Fruit fly (Drosophila melanogaster) whole organism, wandering third instar larva: ENCODE data around the gene CG16710.

Experiments used
- Abd-B ChIP-seq: fragments of >200 bp; optimal IDR thresholded peaks from 2 replicates; lab custom pipeline; 2017; ENCODE audit warnings: missing biosample characterization, missing genetic modification characterization
- CG32264 ChIP-seq: fragments of 200-800 bp; sonication (Bioruptor generic); optimal IDR thresholded peaks from 2 replicates; lab custom pipeline; 2016; ENCODE audit warnings: missing biosample characterization, missing genetic modification characterization
- CG9705 ChIP-seq: fragments of 200-800 bp; sonication (Bioruptor generic); optimal IDR thresholded peaks from 2 replicates; lab custom pipeline; 2018; ENCODE audit warnings: missing biosample characterization, mild to moderate bottlenecking, missing genetic modification characterization
- CrebA ChIP-seq: fragments of 200-800 bp; sonication (Bioruptor generic); optimal IDR thresholded peaks from 2 replicates; lab custom pipeline; 2016; ENCODE audit warnings: missing biosample characterization, mild to moderate bottlenecking, missing genetic modification characterization, borderline replicate concordance
- Dfd ChIP-seq: fragments of >200 bp; optimal IDR thresholded peaks from 2 replicates; lab custom pipeline; 2017; ENCODE audit warnings: missing biosample characterization, missing genetic modification characterization
- Dif ChIP-seq: fragments of 200-275, 200-300 bp; sonication (Bioruptor generic); optimal IDR thresholded peaks from 2 replicates; lab custom pipeline; 2018; ENCODE audit warnings: missing biosample characterization, missing genetic modification characterization; ENCODE audit not compliant: partially characterized antibody
- GATAd ChIP-seq: sonication (Bioruptor generic); optimal IDR thresholded peaks from 2 replicates; lab custom pipeline; 2016; ENCODE audit warnings: missing biosample characterization, missing genetic modification characterization
- HLH106 ChIP-seq: fragments of 200-800 bp; optimal IDR thresholded peaks from 3 replicates; lab custom pipeline; 2019; ENCODE audit warnings: missing biosample characterization, mild to moderate bottlenecking, missing genetic modification characterization, moderate library complexity
- Hnf4 ChIP-seq: fragments of 200-800 bp; sonication (Bioruptor generic); optimal IDR thresholded peaks from 2 replicates; lab custom pipeline; 2016; ENCODE audit warnings: missing biosample characterization, mild to moderate bottlenecking, missing genetic modification characterization
- Hr78 ChIP-seq: fragments of >200 bp; optimal IDR thresholded peaks from 2 replicates; lab custom pipeline; 2017; ENCODE audit warnings: missing biosample characterization, missing genetic modification characterization
- Hr83 ChIP-seq: fragments of 200-300 bp; sonication (Bioruptor generic); optimal IDR thresholded peaks from 2 replicates; lab custom pipeline; 2016; ENCODE audit warnings: missing biosample characterization, mild to moderate bottlenecking, missing genetic modification characterization, moderate library complexity; ENCODE audit not compliant: poor library complexity, severe bottlenecking
- Jra ChIP-seq: sonication (Bioruptor generic); optimal IDR thresholded peaks from 2 replicates; lab custom pipeline; 2016; ENCODE audit warnings: missing biosample characterization, missing genetic modification characterization
- Mio ChIP-seq: sonication (Bioruptor generic); optimal IDR thresholded peaks from 2 replicates; lab custom pipeline; 2016; ENCODE audit warnings: missing biosample characterization, missing genetic modification characterization
- Myc ChIP-seq: fragments of >200 bp; optimal IDR thresholded peaks from 2 replicates; lab custom pipeline; 2017
- N ChIP-seq: fragments of >200 bp; optimal IDR thresholded peaks from 2 replicates; lab custom pipeline; 2018; ENCODE audit warnings: missing biosample characterization, missing external identifiers, missing genetic modification characterization
- OdsH ChIP-seq: fragments of 200-800 bp; sonication (Bioruptor generic); optimal IDR thresholded peaks from 2 replicates; lab custom pipeline; 2016; ENCODE audit warnings: missing biosample characterization, mild to moderate bottlenecking, missing genetic modification characterization
- Rel ChIP-seq, 2 experiments: fragments of 200-800 bp; sonication (Bioruptor generic) in 1 of 2; optimal IDR thresholded peaks; 2 replicates in 1 of 2; 3 replicates in 1 of 2; lab custom pipeline; 2016 to 2019; ENCODE audit warnings: mild to moderate bottlenecking in 2 of 2, missing biosample characterization in 2 of 2, missing genetic modification characterization in 2 of 2, moderate library complexity in 1 of 2
- Sp1 ChIP-seq: fragments of 200-800 bp; sonication (Bioruptor generic); optimal IDR thresholded peaks from 3 replicates; lab custom pipeline; 2019; ENCODE audit warnings: missing biosample characterization, mild to moderate bottlenecking, missing genetic modification characterization, moderate library complexity
- Vsx2 ChIP-seq: fragments of 200-300, 225-300 bp; sonication (Bioruptor generic); optimal IDR thresholded peaks from 2 replicates; lab custom pipeline; 2018; ENCODE audit warnings: missing biosample characterization, missing genetic modification characterization; ENCODE audit not compliant: partially characterized antibody
- br ChIP-seq: fragments of 200-800 bp; sonication (Bioruptor generic); optimal IDR thresholded peaks from 2 replicates; lab custom pipeline; 2016; ENCODE audit warnings: missing biosample characterization, missing genetic modification characterization
- brk ChIP-seq: fragments of 200-800 bp; sonication (Bioruptor generic); optimal IDR thresholded peaks from 2 replicates; lab custom pipeline; 2016; ENCODE audit warnings: missing biosample characterization, mild to moderate bottlenecking, missing genetic modification characterization
- dl ChIP-seq, 2 experiments: fragments of 175-275, 200-275 bp in 1 of 2; fragments of 200-275 bp in 1 of 2; sonication (Bioruptor generic); optimal IDR thresholded peaks; lab custom pipeline; 2018; ENCODE audit warnings: mild to moderate bottlenecking in 2 of 2, missing biosample characterization in 2 of 2, missing genetic modification characterization in 2 of 2, moderate library complexity in 2 of 2; ENCODE audit not compliant: partially characterized antibody in 2 of 2, insufficient read depth in 1 of 2
- dmrt93B ChIP-seq: fragments of 200-800 bp; sonication (Bioruptor generic); optimal IDR thresholded peaks from 2 replicates; lab custom pipeline; 2018; ENCODE audit warnings: missing biosample characterization, mild to moderate bottlenecking, missing genetic modification characterization
- dsf ChIP-seq: sonication (Bioruptor generic); optimal IDR thresholded peaks from 2 replicates; lab custom pipeline; 2016; ENCODE audit warnings: missing biosample characterization, missing genetic modification characterization, borderline replicate concordance
- ey ChIP-seq: fragments of 200-800 bp; sonication (Bioruptor generic); optimal IDR thresholded peaks from 2 replicates; lab custom pipeline; 2016; ENCODE audit warnings: missing biosample characterization, missing genetic modification characterization
- foxo ChIP-seq, 2 experiments: fragments of 200-800 bp; sonication (Bioruptor generic); optimal IDR thresholded peaks; 2 replicates in 1 of 2; 3 replicates in 1 of 2; lab custom pipeline; 2016 to 2017; ENCODE audit warnings: missing biosample characterization in 2 of 2, missing genetic modification characterization in 2 of 2
- fru ChIP-seq: fragments of 200-800 bp; sonication (Bioruptor generic); optimal IDR thresholded peaks from 3 replicates; lab custom pipeline; 2016; ENCODE audit warnings: missing biosample characterization, mild to moderate bottlenecking, missing genetic modification characterization
- h ChIP-seq: fragments of 200-800 bp; sonication (Bioruptor generic); optimal IDR thresholded peaks from 3 replicates; lab custom pipeline; 2016; ENCODE audit warnings: missing biosample characterization, mild to moderate bottlenecking, missing genetic modification characterization
- jim ChIP-seq: fragments of 175-275, 200-325 bp; sonication (Bioruptor generic); optimal IDR thresholded peaks from 2 replicates; lab custom pipeline; 2016; ENCODE audit warnings: missing biosample characterization, mild to moderate bottlenecking, missing genetic modification characterization
- lola ChIP-seq: fragments of >200 bp; optimal IDR thresholded peaks from 2 replicates; lab custom pipeline; 2017; ENCODE audit warnings: missing biosample characterization, missing genetic modification characterization
- pan ChIP-seq: fragments of >200 bp; optimal IDR thresholded peaks from 2 replicates; lab custom pipeline; 2017
- psq ChIP-seq: fragments of 200-800 bp; sonication (Bioruptor generic); optimal IDR thresholded peaks from 3 replicates; lab custom pipeline; 2017; ENCODE audit warnings: missing biosample characterization, mild to moderate bottlenecking, missing genetic modification characterization, moderate library complexity
- rgr ChIP-seq: fragments of 200-800 bp; sonication (Bioruptor generic); optimal IDR thresholded peaks from 3 replicates; lab custom pipeline; 2016; ENCODE audit warnings: missing biosample characterization, mild to moderate bottlenecking, missing genetic modification characterization
- sage ChIP-seq: fragments of 200-800 bp; sonication (Bioruptor generic); optimal IDR thresholded peaks from 2 replicates; lab custom pipeline; 2016; ENCODE audit warnings: missing biosample characterization, mild to moderate bottlenecking, missing genetic modification characterization
- sv ChIP-seq: fragments of 200-800 bp; sonication (Bioruptor generic); optimal IDR thresholded peaks from 3 replicates; lab custom pipeline; 2016; ENCODE audit warnings: missing biosample characterization, missing genetic modification characterization
- tai ChIP-seq: sonication (Bioruptor generic); optimal IDR thresholded peaks from 2 replicates; lab custom pipeline; 2016; ENCODE audit warnings: missing biosample characterization, missing genetic modification characterization
- usp ChIP-seq: fragments of >200 bp; optimal IDR thresholded peaks from 2 replicates; lab custom pipeline; 2017; ENCODE audit warnings: missing biosample characterization, missing genetic modification characterization
- woc ChIP-seq: sonication (Bioruptor generic); optimal IDR thresholded peaks from 2 replicates; lab custom pipeline; 2016; ENCODE audit warnings: missing biosample characterization, mild to moderate bottlenecking, missing genetic modification characterization

CG16710 gene

DNA sequence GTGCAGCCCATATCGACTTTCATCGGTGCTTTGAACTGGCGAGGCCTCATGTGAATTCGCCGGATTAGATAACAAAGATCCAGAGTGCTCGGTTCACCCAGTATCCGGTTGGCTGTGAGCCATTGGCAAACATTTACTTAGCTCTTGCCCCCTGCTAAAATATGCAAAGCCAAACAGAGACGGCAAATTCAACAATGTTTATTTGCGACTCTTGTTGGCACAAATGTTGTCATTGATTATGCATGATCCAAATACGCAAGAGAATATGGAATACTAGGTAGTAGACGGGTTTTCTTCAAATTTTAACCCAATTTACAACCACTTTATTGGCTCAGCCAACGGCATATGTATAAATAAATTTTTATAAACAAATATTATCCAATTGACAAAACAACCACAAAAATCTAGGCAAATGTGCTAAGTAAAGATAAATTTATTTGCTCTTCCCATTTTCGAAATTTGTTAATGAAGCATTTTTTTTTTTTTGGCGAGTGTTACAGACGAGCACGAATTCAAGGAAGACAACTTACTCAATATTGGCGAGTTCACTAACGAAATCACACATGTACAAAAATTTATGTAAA, 29.7 kb upstream of the CG16710 start (continued):
- peak; percentile 60 for TF ChIP-seq Sp1 (GFP tag; lab: Kevin White, UChicago)
- no peak for TF ChIP-seq N (GFP tag; lab: Kevin White, UChicago)
- TF ChIP-seq Vsx2 (GFP tag; lab: Kevin White, UChicago): no peak
- TF ChIP-seq, all 38 proteins: peak for 21

DNA sequence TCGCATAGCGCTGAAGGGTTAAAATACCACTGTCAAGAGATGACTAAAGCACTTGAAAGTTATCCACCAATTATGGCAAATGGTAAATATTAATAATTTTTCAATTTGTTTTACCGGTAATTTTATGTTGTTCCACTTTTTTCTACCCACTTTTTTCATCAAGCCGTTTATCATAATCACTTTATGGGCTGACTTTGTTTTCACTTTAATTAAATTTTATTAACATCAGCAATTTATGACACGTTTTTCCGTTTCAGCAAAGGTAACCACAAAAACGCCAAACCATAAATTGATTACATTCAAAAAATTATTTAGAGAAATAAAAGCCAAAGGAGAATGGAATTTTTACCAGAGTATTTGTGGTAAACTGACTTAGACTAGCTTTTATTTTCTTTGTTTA, 26.8 kb upstream of the CG16710 start:
- TF ChIP-seq Mio (GFP tag; lab: Kevin White, UChicago): no peak
- TF ChIP-seq Hr83 (GFP tag; lab: Kevin White, UChicago): no peak
- TF ChIP-seq woc (GFP tag; lab: Kevin White, UChicago): no peak
- no peak for TF ChIP-seq sage (GFP tag; lab: Kevin White, UChicago)
- no peak for TF ChIP-seq dl (GFP tag; optimal IDR thresholded peaks at IDR 0.05; lab: Kevin White, UChicago; ENCODE audit: insufficient read depth in 1 of 2, partially characterized antibody in 2 of 2)
- no peak for TF ChIP-seq pan
- no peak for TF ChIP-seq HLH106
- TF ChIP-seq CG9705 (GFP tag; lab: Kevin White, UChicago): no peak
- TF ChIP-seq br (GFP tag; lab: Kevin White, UChicago): no peak
- TF ChIP-seq Myc: no peak
- TF ChIP-seq tai (GFP tag; lab: Kevin White, UChicago): no peak
- no peak for TF ChIP-seq ey (GFP tag; lab: Kevin White, UChicago)
- no peak for TF ChIP-seq dsf
- no peak for TF ChIP-seq rgr (GFP tag; lab: Kevin White, UChicago)
- TF ChIP-seq lola (GFP tag; lab: Kevin White, UChicago): no peak

DNA sequence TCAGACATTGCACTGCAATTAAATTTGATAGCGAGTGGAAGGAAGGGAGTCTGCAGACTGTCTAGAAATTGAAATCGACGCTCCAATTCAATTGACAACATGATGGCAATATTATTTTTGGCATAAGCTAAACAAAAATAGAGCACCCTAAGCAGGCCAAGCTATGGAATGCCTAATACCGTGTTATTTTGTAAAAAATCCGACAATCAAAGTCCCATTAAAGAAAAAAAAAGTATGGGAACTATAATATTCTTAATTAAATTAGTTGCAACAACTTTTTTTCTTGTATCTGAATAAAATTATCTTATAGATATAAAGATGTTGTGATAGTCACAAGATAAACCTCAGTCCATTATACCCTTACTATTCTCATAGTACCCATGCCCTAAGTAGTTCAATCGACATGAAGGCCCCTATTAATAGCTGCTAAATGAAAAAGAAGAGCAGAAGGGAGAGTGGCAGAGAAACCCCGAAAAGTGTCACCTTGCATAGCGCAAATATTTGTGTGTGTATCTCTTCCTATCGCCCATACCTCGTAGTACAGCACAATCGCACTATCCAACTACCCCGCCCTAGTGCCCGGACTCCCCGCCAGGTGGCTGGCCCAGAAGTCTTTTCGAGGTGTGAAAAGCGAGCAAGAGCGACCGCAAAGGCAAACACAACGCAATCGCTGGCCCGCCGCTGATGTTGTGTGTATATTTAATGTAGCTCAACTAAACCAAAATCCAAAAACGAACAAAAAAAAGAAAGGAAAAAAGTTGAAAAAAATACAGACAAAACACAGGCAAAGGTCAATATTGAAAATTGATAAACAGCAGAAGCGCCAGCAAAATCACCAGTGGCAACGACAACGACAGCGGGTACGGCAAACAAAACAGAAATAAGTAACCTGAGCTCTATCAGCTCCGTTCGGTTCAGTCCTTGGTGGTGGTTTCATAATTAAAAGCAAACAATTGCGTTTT, 24.7 kb upstream of the CG16710 start:
- TF ChIP-seq brk (GFP tag; lab: Kevin White, UChicago) (no peak), Hr78 (GFP tag; lab: Kevin White, UChicago) (no peak), fru (GFP tag; lab: Kevin White, UChicago) (peak; percentile 31), Myc (no peak), dmrt93B (GFP tag; lab: Kevin White, UChicago) (peak; percentile 14), Abd-B (no peak), br (GFP tag; lab: Kevin White, UChicago) (peak; percentile 22), CrebA (GFP tag; lab: Kevin White, UChicago) (peak; percentile 8), woc (GFP tag; lab: Kevin White, UChicago) (no peak), Vsx2 (GFP tag; lab: Kevin White, UChicago) (no peak), Rel (GFP tag; optimal IDR thresholded peaks at IDR 0.05; lab: Kevin White, UChicago) (peak; percentile 27), Rel (tag; optimal IDR thresholded peaks at IDR 0.05; lab: Kevin White, UChicago) (peak; percentile 69), N (GFP tag; lab: Kevin White, UChicago) (no peak), ey (GFP tag; lab: Kevin White, UChicago) (peak; percentile 26), rgr (GFP tag; lab: Kevin White, UChicago) (peak; percentile 75), HLH106 (no peak), Dif (GFP tag; lab: Kevin White, UChicago) (no peak), Dfd (GFP tag; lab: Kevin White, UChicago) (no peak), Jra (GFP tag; lab: Kevin White, UChicago) (no peak), CG32264 (GFP tag; lab: Kevin White, UChicago) (no peak), tai (GFP tag; lab: Kevin White, UChicago) (no peak), jim (no peak), psq (peak; percentile 13), usp (GFP tag; lab: Kevin White, UChicago) (no peak), lola (GFP tag; lab: Kevin White, UChicago) (no peak), sv (GFP tag; lab: Kevin White, UChicago) (no peak), Sp1 (GFP tag; lab: Kevin White, UChicago) (peak; percentile 56), sage (GFP tag; lab: Kevin White, UChicago) (no peak), h (peak; percentile 45), Hr83 (GFP tag; lab: Kevin White, UChicago) (no peak), OdsH (GFP tag; lab: Kevin White, UChicago) (peak; percentile 50), GATAd (no peak), foxo (GFP tag; optimal IDR thresholded peaks at IDR 0.05; lab: Kevin White, UChicago) (peak in 1 of 2 experiments; percentile 48), Hnf4 (GFP tag; lab: Kevin White, UChicago) (peak; percentile 47), Mio (GFP tag; lab: Kevin White, UChicago) (peak; percentile 4), CG9705 (GFP tag; lab: Kevin White, UChicago) (peak; percentile 8), dsf (no peak), dl (GFP tag; optimal IDR thresholded peaks at IDR 0.05; lab: Kevin White, UChicago; ENCODE audit: insufficient read depth in 1 of 2, partially characterized antibody in 2 of 2) (no peak), pan (no peak)
